Worm (Caenorhabditis elegans) whole organism, L3 larva: ENCODE measurements around the gene F23D12.10.

ENCODE experiments used
- elt-1 ChIP-seq: fragments of 150-350 bp; optimal IDR thresholded peaks from 2 replicates; lab custom pipeline; 2014; ENCODE audit warnings: missing biosample characterization, missing genetic modification characterization
- fkh-2 ChIP-seq: fragments of 150-350 bp; optimal IDR thresholded peaks from 2 replicates; lab custom pipeline; 2014; ENCODE audit warnings: missing biosample characterization, missing genetic modification reagents, missing genetic modification characterization
- nhr-12 ChIP-seq: fragments of 150-350 bp; optimal IDR thresholded peaks from 2 replicates; lab custom pipeline; 2014; ENCODE audit warnings: missing biosample characterization, missing genetic modification characterization

ce11 chrX:14460412-14460811 is 44.9 kb upstream of the F23D12.10 start, which contains the start of gene Y66C5A.2:
- TF ChIP-seq fkh-2 (tag; lab: Kevin White, UChicago) = no peak
- TF ChIP-seq nhr-12 (tag; lab: Kevin White, UChicago) = no peak
- no peak for TF ChIP-seq elt-1
